Fruit fly (Drosophila melanogaster): ENCODE data around the gene CG13078.

The CG13078 gene

dm6 chr2L:19546869-19547710, 16.6 kb upstream of the CG13078 start, which contains the start of gene CG10337:
Gene CG10337, minus strand, starts transcription at chr2L:19546959.
- no peak for TF ChIP-seq Rel (GFP tag; optimal IDR thresholded peaks at IDR 0.05)
- peak; percentile 70 for TF ChIP-seq Rel (tag; optimal IDR thresholded peaks at IDR 0.05)
- peak; percentile 34 for TF ChIP-seq tai (GFP tag; optimal IDR thresholded peaks at IDR 0.05)
- peak; percentile 38 for TF ChIP-seq rgr (GFP tag; optimal IDR thresholded peaks at IDR 0.05)
- TF ChIP-seq dsf (GFP tag; optimal IDR thresholded peaks at IDR 0.05; ENCODE audit: borderline replicate concordance) = no peak
- peak in 1 of 2 experiments; percentile 59 for TF ChIP-seq foxo (GFP tag; optimal IDR thresholded peaks at IDR 0.05)
- peak; percentile 47 for TF ChIP-seq br (GFP tag; optimal IDR thresholded peaks at IDR 0.05)
- no peak for TF ChIP-seq Hr78 (GFP tag; optimal IDR thresholded peaks at IDR 0.05)
- peak in 1 of 2 experiments; percentile 7 for TF ChIP-seq dl (GFP tag; optimal IDR thresholded peaks at IDR 0.05; ENCODE audit: insufficient read depth in 1 of 2, partially characterized antibody in 2 of 2)
- peak; percentile 35 for TF ChIP-seq ey (GFP tag; optimal IDR thresholded peaks at IDR 0.05)
- no peak for TF ChIP-seq Dif (GFP tag; optimal IDR thresholded peaks at IDR 0.05; ENCODE audit: partially characterized antibody)
- peak; percentile 86 for TF ChIP-seq psq (GFP tag; optimal IDR thresholded peaks at IDR 0.05)
- TF ChIP-seq Abd-B (GFP tag; optimal IDR thresholded peaks at IDR 0.05) = no peak
- TF ChIP-seq brk (GFP tag; optimal IDR thresholded peaks at IDR 0.05) = no peak
- TF ChIP-seq Myc (optimal IDR thresholded peaks at IDR 0.05) = no peak
- no peak for TF ChIP-seq usp (GFP tag; optimal IDR thresholded peaks at IDR 0.05)
- peak; percentile 4 for TF ChIP-seq CG9705 (GFP tag; optimal IDR thresholded peaks at IDR 0.05)
- no peak for TF ChIP-seq pan (optimal IDR thresholded peaks at IDR 0.05)
- TF ChIP-seq Jra (GFP tag; optimal IDR thresholded peaks at IDR 0.05) = peak; percentile 60
- TF ChIP-seq dmrt93B (GFP tag; optimal IDR thresholded peaks at IDR 0.05) = no peak
- peak; percentile 14 for TF ChIP-seq woc (GFP tag; optimal IDR thresholded peaks at IDR 0.05)
- no peak for TF ChIP-seq sage (GFP tag; optimal IDR thresholded peaks at IDR 0.05)
- no peak for TF ChIP-seq Hnf4 (GFP tag; optimal IDR thresholded peaks at IDR 0.05)
- no peak for TF ChIP-seq N (GFP tag; optimal IDR thresholded peaks at IDR 0.05)
- TF ChIP-seq Dfd (GFP tag; optimal IDR thresholded peaks at IDR 0.05) = no peak
- TF ChIP-seq jim (GFP tag; optimal IDR thresholded peaks at IDR 0.05) = no peak
- TF ChIP-seq OdsH (GFP tag; optimal IDR thresholded peaks at IDR 0.05) = peak; percentile 10
- TF ChIP-seq h (GFP tag; optimal IDR thresholded peaks at IDR 0.05) = peak; percentile 45
- TF ChIP-seq lola (GFP tag; optimal IDR thresholded peaks at IDR 0.05) = no peak
- peak; percentile 6 for TF ChIP-seq CG32264 (GFP tag; optimal IDR thresholded peaks at IDR 0.05)
- TF ChIP-seq GATAd (GFP tag; optimal IDR thresholded peaks at IDR 0.05) = no peak
- no peak for TF ChIP-seq Vsx2 (GFP tag; optimal IDR thresholded peaks at IDR 0.05; ENCODE audit: partially characterized antibody)
- peak; percentile 51 for TF ChIP-seq Sp1 (GFP tag; optimal IDR thresholded peaks at IDR 0.05)
- no peak for TF ChIP-seq Hr83 (GFP tag; optimal IDR thresholded peaks at IDR 0.05; ENCODE audit: poor library complexity, severe bottlenecking)
- TF ChIP-seq fru (GFP tag; optimal IDR thresholded peaks at IDR 0.05) = peak; percentile 51
- TF ChIP-seq HLH106 (tag; optimal IDR thresholded peaks at IDR 0.05) = peak; percentile 23
- TF ChIP-seq Mio (GFP tag; optimal IDR thresholded peaks at IDR 0.05) = no peak
- TF ChIP-seq CrebA (GFP tag; optimal IDR thresholded peaks at IDR 0.05; ENCODE audit: borderline replicate concordance) = no peak
- peak; percentile 43 for TF ChIP-seq sv (GFP tag; optimal IDR thresholded peaks at IDR 0.05)

- TF ChIP-seq dl (GFP tag; optimal IDR thresholded peaks at IDR 0.05; ENCODE audit: insufficient read depth in 1 of 2, partially characterized antibody in 2 of 2) = peak; percentile 22 to 55
- TF ChIP-seq Hr78 (GFP tag; optimal IDR thresholded peaks at IDR 0.05) = no peak
- no peak for TF ChIP-seq br (GFP tag; optimal IDR thresholded peaks at IDR 0.05)
- TF ChIP-seq Rel (GFP tag; optimal IDR thresholded peaks at IDR 0.05) = peak; percentile 36
- peak; percentile 99 for TF ChIP-seq Rel (tag; optimal IDR thresholded peaks at IDR 0.05)
- TF ChIP-seq Jra (GFP tag; optimal IDR thresholded peaks at IDR 0.05) = peak; percentile 35
- TF ChIP-seq brk (GFP tag; optimal IDR thresholded peaks at IDR 0.05) = no peak
- no peak for TF ChIP-seq Hnf4 (GFP tag; optimal IDR thresholded peaks at IDR 0.05)
- no peak for TF ChIP-seq dsf (GFP tag; optimal IDR thresholded peaks at IDR 0.05; ENCODE audit: borderline replicate concordance)
- no peak for TF ChIP-seq CG32264 (GFP tag; optimal IDR thresholded peaks at IDR 0.05)
- TF ChIP-seq rgr (GFP tag; optimal IDR thresholded peaks at IDR 0.05) = no peak
- TF ChIP-seq sv (GFP tag; optimal IDR thresholded peaks at IDR 0.05) = no peak
- no peak for TF ChIP-seq jim (GFP tag; optimal IDR thresholded peaks at IDR 0.05)
- no peak for TF ChIP-seq h (GFP tag; optimal IDR thresholded peaks at IDR 0.05)
- TF ChIP-seq CG9705 (GFP tag; optimal IDR thresholded peaks at IDR 0.05) = no peak
- no peak for TF ChIP-seq fru (GFP tag; optimal IDR thresholded peaks at IDR 0.05)
- no peak for TF ChIP-seq Myc (optimal IDR thresholded peaks at IDR 0.05)
- no peak for TF ChIP-seq GATAd (GFP tag; optimal IDR thresholded peaks at IDR 0.05)
These were observed 15.6 kb upstream of the CG13078 start, which contains the start of gene Tep4 for dm6 chr2L:19548158-19548557. Gene Tep4, plus strand, starts transcription at chr2L:19548507.
